Worm (Caenorhabditis elegans): ENCODE data around the gene Y105C5A.10.

- TF ChIP-seq lin-11 (tag; optimal IDR thresholded peaks at IDR 0.05) (no peak), T23F11.4 (GFP tag; optimal IDR thresholded peaks at IDR 0.05) (no peak), ceh-30 (tag; optimal IDR thresholded peaks at IDR 0.05) (no peak), fax-1 (tag; optimal IDR thresholded peaks at IDR 0.05) (no peak), tbx-2 (tag; optimal IDR thresholded peaks at IDR 0.05) (no peak), ama-1 (optimal IDR thresholded peaks at IDR 0.05) (no peak), pqm-1 (tag; optimal IDR thresholded peaks at IDR 0.05) (no peak), fkh-6 (tag; optimal IDR thresholded peaks at IDR 0.05) (no peak), elt-2 (tag; optimal IDR thresholded peaks at IDR 0.05) (no peak), ceh-9 (tag; optimal IDR thresholded peaks at IDR 0.05) (no peak)
Measured at ce11 chrIV:15588879-15589278, 46.7 kb upstream of the Y105C5A.10 start.
